Fruit fly (Drosophila melanogaster): ENCODE results near the gene hh.

The hh gene

DNA sequence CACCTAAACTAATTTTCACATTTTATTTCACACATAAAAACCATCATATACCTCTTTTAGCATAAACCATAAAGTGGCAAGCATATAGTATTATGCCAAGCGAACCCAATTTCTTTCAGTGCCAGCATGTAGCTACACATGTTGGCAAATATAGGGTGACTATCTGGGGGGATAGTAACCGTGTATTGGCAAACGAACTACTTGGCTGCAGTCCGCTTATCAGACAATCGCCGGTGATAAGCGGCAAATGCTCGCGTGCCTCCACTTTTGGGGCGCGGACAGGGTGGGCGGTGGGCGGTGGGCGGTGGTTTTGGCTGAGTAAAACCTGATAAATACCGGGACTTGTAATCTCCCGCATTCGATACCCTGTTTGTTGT is 2.1 kb downstream of the hh start (continued):
- peak; percentile 52 for TF ChIP-seq CG18599 (GFP tag; optimal IDR thresholded peaks at IDR 0.05)
- TF ChIP-seq vvl (GFP tag; IDR thresholded peaks at IDR 0.05) = 0 out of 2 replicates have a peak, but pooled peaks have one; percentile 38
- no peak for TF ChIP-seq CG8478 (optimal IDR thresholded peaks at IDR 0.05)
- TF ChIP-seq E2f1 (GFP tag; IDR thresholded peaks at IDR 0.05) = 0 out of 2 replicates have a peak, but pooled peaks have one; percentile 16
- TF ChIP-seq wor (GFP tag; IDR thresholded peaks at IDR 0.05) = no peak
- TF ChIP-seq CG2120 (GFP tag; optimal IDR thresholded peaks at IDR 0.05) = peak; percentile 50
- TF ChIP-seq E2f2 (GFP tag; IDR thresholded peaks at IDR 0.05) = 0 out of 2 replicates have a peak, but pooled peaks have one; percentile 12
- TF ChIP-seq Atf6 (GFP tag; IDR thresholded peaks at IDR 0.05) = no peak
- no peak for TF ChIP-seq croc (GFP tag; conservative IDR thresholded peaks at IDR 0.05)
- no peak for TF ChIP-seq jing (GFP tag; optimal IDR thresholded peaks at IDR 0.05)
- TF ChIP-seq CG15073 (GFP tag; optimal IDR thresholded peaks at IDR 0.05) = no peak
- 0 out of 2 replicates have a peak, but pooled peaks have one; percentile 10 for TF ChIP-seq CG32772 (GFP tag; IDR thresholded peaks at IDR 0.05)
- no peak for TF ChIP-seq CG4282 (GFP tag; optimal IDR thresholded peaks at IDR 0.05)
- no peak for TF ChIP-seq Elba2 (GFP tag; optimal IDR thresholded peaks at IDR 0.05)
- TF ChIP-seq B-H1 (GFP tag; IDR thresholded peaks at IDR 0.05) = no peak
- no peak for TF ChIP-seq CG18619 (GFP tag; optimal IDR thresholded peaks at IDR 0.05)
- peak; percentile 59; the same call in 1 of the 2 replicates for TF ChIP-seq rib (GFP tag; IDR thresholded peaks at IDR 0.05)
- TF ChIP-seq chn (GFP tag; optimal IDR thresholded peaks at IDR 0.05) = no peak
- no peak for TF ChIP-seq CG8290 (GFP tag; optimal IDR thresholded peaks at IDR 0.05)
- peak in 1 of 2 experiments; percentile 31 for TF ChIP-seq CG8290 (tag; optimal IDR thresholded peaks at IDR 0.05)
- peak; percentile 19 for TF ChIP-seq gem (tag; optimal IDR thresholded peaks at IDR 0.05)
- TF ChIP-seq BEAF-32 (GFP tag; optimal IDR thresholded peaks at IDR 0.05) = no peak
- TF ChIP-seq zf30C (GFP tag; optimal IDR thresholded peaks at IDR 0.05) = peak; percentile 24
- no peak for TF ChIP-seq Doc3 (GFP tag; IDR thresholded peaks at IDR 0.05; ENCODE audit: partially characterized antibody)
- peak; percentile 54 for TF ChIP-seq CG11504 (tag; optimal IDR thresholded peaks at IDR 0.05)
- TF ChIP-seq pita (GFP tag; optimal IDR thresholded peaks at IDR 0.05) = no peak
- TF ChIP-seq CG8924 (tag; optimal IDR thresholded peaks at IDR 0.05) = no peak
- no peak for TF ChIP-seq NFAT (GFP tag; IDR thresholded peaks at IDR 0.05)
- TF ChIP-seq mirr (GFP tag; optimal IDR thresholded peaks at IDR 0.05) = peak; percentile 90
- TF ChIP-seq CG3847 (GFP tag; IDR thresholded peaks at IDR 0.05) = 0 out of 2 replicates have a peak, but pooled peaks have one; percentile 17
- TF ChIP-seq pfk (GFP tag; optimal IDR thresholded peaks at IDR 0.05) = no peak
- TF ChIP-seq H2.0 (GFP tag; IDR thresholded peaks at IDR 0.05) = no peak
- no peak for TF ChIP-seq Stat92E (GFP tag; optimal IDR thresholded peaks at IDR 0.05)
- TF ChIP-seq YL-1 (GFP tag; optimal IDR thresholded peaks at IDR 0.05) = no peak
- TF ChIP-seq CG6813 (GFP tag; optimal IDR thresholded peaks at IDR 0.05) = peak; percentile 20
- no peak for TF ChIP-seq CG12391 (tag; optimal IDR thresholded peaks at IDR 0.05)
- TF ChIP-seq bigmax (GFP tag; optimal IDR thresholded peaks at IDR 0.05) = no peak
- peak; percentile 53 for TF ChIP-seq grn (GFP tag; optimal IDR thresholded peaks at IDR 0.05)
- no peak for TF ChIP-seq Dip2 (GFP tag; IDR thresholded peaks at IDR 0.05)
- TF ChIP-seq CG17568 (GFP tag; optimal IDR thresholded peaks at IDR 0.05) = no peak
- TF ChIP-seq gsb (GFP tag; IDR thresholded peaks at IDR 0.05) = no peak
- TF ChIP-seq btn (GFP tag; optimal IDR thresholded peaks at IDR 0.05) = no peak
- TF ChIP-seq her (GFP tag; optimal IDR thresholded peaks at IDR 0.05) = no peak
- TF ChIP-seq cwo (GFP tag; optimal IDR thresholded peaks at IDR 0.05) = peak; percentile 84
- peak; percentile 26 for TF ChIP-seq Meics (GFP tag; optimal IDR thresholded peaks at IDR 0.05)
- TF ChIP-seq gcm2 (GFP tag; optimal IDR thresholded peaks at IDR 0.05) = no peak
- TF ChIP-seq CG18476 (GFP tag; optimal IDR thresholded peaks at IDR 0.05) = no peak
- TF ChIP-seq sug (tag; optimal IDR thresholded peaks at IDR 0.05) = no peak
- peak; percentile 12 for TF ChIP-seq Hmr (GFP tag; optimal IDR thresholded peaks at IDR 0.05)
- peak; percentile 2 for TF ChIP-seq mam (GFP tag; optimal IDR thresholded peaks at IDR 0.05)
- no peak for TF ChIP-seq Dip3 (GFP tag; optimal IDR thresholded peaks at IDR 0.05)
- TF ChIP-seq CG17359 (tag; optimal IDR thresholded peaks at IDR 0.05) = no peak

Data from whole organism, embryonic.